Fruit fly (Drosophila melanogaster): ENCODE measurements around the gene CG32576.
A peak's percentile ranks its signal among the peaks of the same experiment; 100 is the strongest.

Gene CG32576

dm6 chrX:16296423-16297292 lies 8.3 kb upstream of the CG32576 start, which contains the start of gene CG3632 (continued):
- peak; percentile 42 for TF ChIP-seq Xbp1 (GFP tag; optimal IDR thresholded peaks at IDR 0.05)
- no peak for TF ChIP-seq bowl (GFP tag; IDR thresholded peaks at IDR 0.05)
- TF ChIP-seq Hr39 (optimal IDR thresholded peaks at IDR 0.05): no peak
- TF ChIP-seq bbx (GFP tag; IDR thresholded peaks at IDR 0.05; ENCODE audit: partially characterized antibody): peak; percentile 92
- TF ChIP-seq CoRest (tag; optimal IDR thresholded peaks at IDR 0.05): no peak
- TF ChIP-seq CG9876 (GFP tag; optimal IDR thresholded peaks at IDR 0.05): no peak
- no peak for TF ChIP-seq Max (GFP tag; optimal IDR thresholded peaks at IDR 0.05)
- peak; percentile 3 for TF ChIP-seq Atf3 (GFP tag; optimal IDR thresholded peaks at IDR 0.05)
- peak; percentile 6 for TF ChIP-seq CG18764 (GFP tag; optimal IDR thresholded peaks at IDR 0.05)
- TF ChIP-seq Hr3 (GFP tag; optimal IDR thresholded peaks at IDR 0.05): no peak
- TF ChIP-seq ash1 (GFP tag; optimal IDR thresholded peaks at IDR 0.05): no peak
- TF ChIP-seq tgo (GFP tag; IDR thresholded peaks at IDR 0.05): no peak
- no peak for TF ChIP-seq CG4328 (GFP tag; optimal IDR thresholded peaks at IDR 0.05)
- TF ChIP-seq CG14014 (GFP tag; IDR thresholded peaks at IDR 0.05): no peak
- TF ChIP-seq CG7987 (GFP tag; optimal IDR thresholded peaks at IDR 0.05): peak; percentile 51
- TF ChIP-seq CG9797 (GFP tag; optimal IDR thresholded peaks at IDR 0.05): peak; percentile 30
- TF ChIP-seq pho (GFP tag; optimal IDR thresholded peaks at IDR 0.05): peak; percentile 32
- peak; percentile 98 for TF ChIP-seq stwl (tag; optimal IDR thresholded peaks at IDR 0.05)
- TF ChIP-seq scrt (GFP tag; optimal IDR thresholded peaks at IDR 0.05): no peak
- TF ChIP-seq CG18599 (GFP tag; optimal IDR thresholded peaks at IDR 0.05): no peak
- peak; percentile 88 for TF ChIP-seq HLH4C (GFP tag; IDR thresholded peaks at IDR 0.05; ENCODE audit: partially characterized antibody)
- TF ChIP-seq CG10366 (GFP tag; IDR thresholded peaks at IDR 0.05): 0 out of 2 replicates have a peak, but pooled peaks have one; percentile 20
- peak; percentile 56; the same call in 2 of the 3 replicates for TF ChIP-seq ken (GFP tag; IDR thresholded peaks at IDR 0.05)
- TF ChIP-seq CG12659 (GFP tag; optimal IDR thresholded peaks at IDR 0.05): peak; percentile 78
- TF ChIP-seq MTF-1 (GFP tag; optimal IDR thresholded peaks at IDR 0.05; ENCODE audit: borderline replicate concordance): no peak
- no peak for TF ChIP-seq dysf (GFP tag; IDR thresholded peaks at IDR 0.05)
- no peak for TF ChIP-seq aop (GFP tag; IDR thresholded peaks at IDR 0.05)
- 0 out of 3 replicates have a peak, but pooled peaks have one; percentile 11 for TF ChIP-seq so (GFP tag; IDR thresholded peaks at IDR 0.05)
- no peak for TF ChIP-seq h (optimal IDR thresholded peaks at IDR 0.05)
- TF ChIP-seq Hmx (GFP tag; optimal IDR thresholded peaks at IDR 0.05): no peak
- TF ChIP-seq CG10462 (GFP tag; optimal IDR thresholded peaks at IDR 0.05): no peak
- no peak for TF ChIP-seq pan (optimal IDR thresholded peaks at IDR 0.05)
- no peak for TF ChIP-seq pan (GFP tag; optimal IDR thresholded peaks at IDR 0.05 in 1 of 2, IDR thresholded peaks at IDR 0.05 in 1 of 2)
- TF ChIP-seq gfzf (GFP tag; optimal IDR thresholded peaks at IDR 0.05): peak; percentile 21
- TF ChIP-seq CG32772 (GFP tag; IDR thresholded peaks at IDR 0.05): no peak
- TF ChIP-seq maf-S (GFP tag; optimal IDR thresholded peaks at IDR 0.05): peak; percentile 40
- peak; percentile 38; the same call in 1 of the 2 replicates for TF ChIP-seq CG11085 (GFP tag; IDR thresholded peaks at IDR 0.05)
- TF ChIP-seq CG17568 (GFP tag; optimal IDR thresholded peaks at IDR 0.05): no peak
- TF ChIP-seq CG1792 (GFP tag; optimal IDR thresholded peaks at IDR 0.05): peak; percentile 10
- TF ChIP-seq Rx (GFP tag; IDR thresholded peaks at IDR 0.05): no peak
- TF ChIP-seq ttk (GFP tag; IDR thresholded peaks at IDR 0.05): no peak
- peak; percentile 39; the same call in 1 of the 3 replicates for TF ChIP-seq CG6175 (GFP tag; IDR thresholded peaks at IDR 0.05)
- no peak for TF ChIP-seq CG5245 (GFP tag; optimal IDR thresholded peaks at IDR 0.05)
- TF ChIP-seq Ssrp (tag; optimal IDR thresholded peaks at IDR 0.05): no peak
- TF ChIP-seq usp (GFP tag; optimal IDR thresholded peaks at IDR 0.05): no peak
- TF ChIP-seq CG4707 (GFP tag; optimal IDR thresholded peaks at IDR 0.05): no peak
- no peak for TF ChIP-seq CG8281 (tag; optimal IDR thresholded peaks at IDR 0.05)
- peak; percentile 27 for TF ChIP-seq NC2β (GFP tag; optimal IDR thresholded peaks at IDR 0.05)
- no peak for TF ChIP-seq lola (GFP tag; optimal IDR thresholded peaks at IDR 0.05)
